Fruit fly (Drosophila melanogaster) whole organism, pupa: ENCODE results near the gene Notum.

ENCODE experiments used
- CG13204 ChIP-seq: fragments of 200-800 bp; sonication (Bioruptor generic); optimal IDR thresholded peaks from 2 replicates; lab custom pipeline; 2018; ENCODE audit warnings: missing biosample characterization, mild to moderate bottlenecking, missing genetic modification characterization, moderate library complexity
- CG17806 ChIP-seq: fragments of 200-800 bp; sonication (Bioruptor generic); optimal IDR thresholded peaks from 2 replicates; lab custom pipeline; 2018; ENCODE audit warnings: missing biosample characterization, mild to moderate bottlenecking, missing genetic modification characterization, moderate library complexity
- CG34367 ChIP-seq: fragments of 200-800 bp; sonication (Bioruptor generic); optimal IDR thresholded peaks from 2 replicates; lab custom pipeline; 2018; ENCODE audit warnings: missing biosample characterization, mild to moderate bottlenecking, missing genetic modification characterization
- CG8159 ChIP-seq: fragments of 200-800 bp; sonication (Bioruptor generic); optimal IDR thresholded peaks from 3 replicates; lab custom pipeline; 2018; ENCODE audit warnings: missing biosample characterization, mild to moderate bottlenecking, missing genetic modification characterization, moderate library complexity
- CG8301 ChIP-seq: fragments of 200-800 bp; sonication (Bioruptor generic); optimal IDR thresholded peaks from 2 replicates; lab custom pipeline; 2018; ENCODE audit warnings: missing biosample characterization, mild to moderate bottlenecking, missing genetic modification characterization
- CG9948 ChIP-seq: fragments of 200-800 bp; sonication (Bioruptor generic); optimal IDR thresholded peaks from 2 replicates; lab custom pipeline; 2018; ENCODE audit warnings: missing biosample characterization, mild to moderate bottlenecking, missing genetic modification characterization, moderate library complexity
- D1 ChIP-seq: fragments of 200-800 bp; sonication (Bioruptor generic); optimal IDR thresholded peaks from 2 replicates; lab custom pipeline; 2018; ENCODE audit warnings: missing biosample characterization, mild to moderate bottlenecking, missing genetic modification characterization, moderate library complexity
- Ets98B ChIP-seq: fragments of 200-800 bp; sonication (Bioruptor generic); IDR thresholded peaks from 2 replicates; pipeline ENCODE4 v1.3.6; 2022; ENCODE audit warnings: missing biosample characterization, missing genetic modification characterization
- Snoo ChIP-seq: fragments of 200-800 bp; sonication (Bioruptor generic); optimal IDR thresholded peaks from 3 replicates; lab custom pipeline; 2017; ENCODE audit warnings: missing biosample characterization, mild to moderate bottlenecking, missing genetic modification characterization, inconsistent platforms
- rn ChIP-seq: fragments of 200-800 bp; sonication (Bioruptor generic); IDR thresholded peaks from 2 replicates; pipeline ENCODE4 v1.3.6; 2022; ENCODE audit warnings: missing biosample characterization, missing genetic modification characterization

dm6 chr3L:16043045-16043781, 19.9 kb downstream of the Notum start:
- TF ChIP-seq CG8159 (tag; lab: Kevin White, UChicago) (peak; percentile 95), CG8301 (tag; lab: Kevin White, UChicago) (peak; percentile 82), CG9948 (tag; lab: Kevin White, UChicago) (peak; percentile 86), CG17806 (tag; lab: Kevin White, UChicago) (peak; percentile 81), rn (GFP tag; lab: Robert Waterston, UW) (peak; percentile 4; the same call in 1 of the 2 replicates), D1 (tag; lab: Kevin White, UChicago) (peak; percentile 81), CG13204 (GFP tag; lab: Kevin White, UChicago) (peak; percentile 77), CG34367 (tag; lab: Kevin White, UChicago) (peak; percentile 80), Snoo (tag; lab: Kevin White, UChicago) (peak; percentile 77), Ets98B (peak; percentile 36; the same call in 1 of the 2 replicates)
